Fruit fly (Drosophila melanogaster) S2 (cell line): ENCODE data around the gene FMRFaR.

Experiments used
- CG8478 ChIP-seq: fragments of >200 bp; optimal IDR thresholded peaks from 2 replicates; lab custom pipeline; 2018
- CTCF ChIP-seq, 2 experiments: fragments of >200 bp; optimal IDR thresholded peaks; 2 replicates each; lab custom pipeline; 2018

- TF ChIP-seq CG8478, result no peak
- no peak for TF ChIP-seq CTCF (optimal IDR thresholded peaks at IDR 0.05; lab: Kevin White, UChicago)
Observed at dm6 chr3L:3058970-3059883, 57.7 kb downstream of the FMRFaR start.
